Fruit fly (Drosophila melanogaster) S2 (cell line): Measurements from ENCODE around the gene CG7201.

Experiments
- CG8478 ChIP-seq: fragments of >200 bp; optimal IDR thresholded peaks from 2 replicates; lab custom pipeline; 2018
- CTCF ChIP-seq, 2 experiments: fragments of >200 bp; optimal IDR thresholded peaks; 2 replicates each; lab custom pipeline; 2018

Gene CG7201

dm6 chr3L:8295227-8295626 is at the start of gene CG7201:
TSS of gene CG7201 (minus strand) at chr3L:8295327.
- TF ChIP-seq CG8478 (lab: Kevin White, UChicago) (no peak), CTCF (optimal IDR thresholded peaks at IDR 0.05; lab: Kevin White, UChicago) (no peak)

dm6 chr3L:8340264-8341095 is 45.4 kb upstream of the CG7201 start, which contains the start of the genes Prim1 and CG7083:
TSS of gene Prim1 (plus strand) at chr3L:8340314.
TSS of gene CG7083 (plus strand) at chr3L:8340785.
- no peak for TF ChIP-seq CG8478 (lab: Kevin White, UChicago)
- TF ChIP-seq CTCF (optimal IDR thresholded peaks at IDR 0.05; lab: Kevin White, UChicago) = no peak

dm6 chr3L:8338921-8339320 is 43.8 kb upstream of the CG7201 start, which contains the start of gene Pex2:
TSS of gene Pex2 (plus strand) at chr3L:8339051.
- no peak for TF ChIP-seq CTCF (optimal IDR thresholded peaks at IDR 0.05; lab: Kevin White, UChicago)
- TF ChIP-seq CG8478 (lab: Kevin White, UChicago) = no peak

- TF ChIP-seq CG8478 (lab: Kevin White, UChicago) (no peak), CTCF (optimal IDR thresholded peaks at IDR 0.05; lab: Kevin White, UChicago) (no peak)
Observed at dm6 chr3L:8336372-8336771, 41.2 kb upstream of the CG7201 start, which contains the start of gene Cpr66Cb. TSS of gene Cpr66Cb (plus strand) at chr3L:8336672.

- TF ChIP-seq CTCF (optimal IDR thresholded peaks at IDR 0.05; lab: Kevin White, UChicago) (no peak), CG8478 (lab: Kevin White, UChicago) (no peak)
Observed at dm6 chr3L:8334338-8334737, 39.2 kb upstream of the CG7201 start.

- TF ChIP-seq CG8478 (lab: Kevin White, UChicago) (no peak), CTCF (optimal IDR thresholded peaks at IDR 0.05; lab: Kevin White, UChicago) (no peak)
Observed at dm6 chr3L:8333574-8333973, 38.4 kb upstream of the CG7201 start.

- TF ChIP-seq CG8478 (lab: Kevin White, UChicago) (no peak), CTCF (optimal IDR thresholded peaks at IDR 0.05; lab: Kevin White, UChicago) (no peak)
Observed at dm6 chr3L:8331414-8331813, 36.3 kb upstream of the CG7201 start.

dm6 chr3L:8329005-8329404 is 33.9 kb upstream of the CG7201 start:
- TF ChIP-seq CTCF (optimal IDR thresholded peaks at IDR 0.05; lab: Kevin White, UChicago) = no peak
- no peak for TF ChIP-seq CG8478 (lab: Kevin White, UChicago)

dm6 chr3L:8328283-8328682 is 33.2 kb upstream of the CG7201 start, which contains the start of gene CG34462:
TSS of gene CG34462 (plus strand) at chr3L:8328583.
- TF ChIP-seq CG8478 (lab: Kevin White, UChicago) = no peak
- TF ChIP-seq CTCF (optimal IDR thresholded peaks at IDR 0.05; lab: Kevin White, UChicago) = no peak

dm6 chr3L:8325559-8325958 is 30.4 kb upstream of the CG7201 start, which contains the start of gene CG34461:
TSS of gene CG34461 (plus strand) at chr3L:8325859.
- TF ChIP-seq CTCF (optimal IDR thresholded peaks at IDR 0.05; lab: Kevin White, UChicago) = no peak
- no peak for TF ChIP-seq CG8478 (lab: Kevin White, UChicago)

- TF ChIP-seq CG8478 (lab: Kevin White, UChicago) (no peak), CTCF (optimal IDR thresholded peaks at IDR 0.05; lab: Kevin White, UChicago) (peak; percentile 69 to 78)
Observed at dm6 chr3L:8323817-8324216, 28.7 kb upstream of the CG7201 start.

dm6 chr3L:8320105-8320813 is 25.1 kb upstream of the CG7201 start, which contains the start of gene CG13670:
TSS of gene CG13670 (plus strand) at chr3L:8320763.
- TF ChIP-seq CTCF (optimal IDR thresholded peaks at IDR 0.05; lab: Kevin White, UChicago) = no peak
- TF ChIP-seq CG8478 (lab: Kevin White, UChicago) = no peak

dm6 chr3L:8318916-8319506 is 23.9 kb upstream of the CG7201 start, which contains the start of gene CG43059:
TSS of gene CG43059 (minus strand) at chr3L:8318966.
- TF ChIP-seq CTCF (optimal IDR thresholded peaks at IDR 0.05; lab: Kevin White, UChicago) (no peak), CG8478 (lab: Kevin White, UChicago) (no peak)

dm6 chr3L:8315141-8315816 is 20.2 kb upstream of the CG7201 start, which contains the start of gene Cpsf6:
TSS of gene Cpsf6 (minus strand) at chr3L:8315502.
- no peak for TF ChIP-seq CTCF (optimal IDR thresholded peaks at IDR 0.05; lab: Kevin White, UChicago)
- no peak for TF ChIP-seq CG8478 (lab: Kevin White, UChicago)
